Worm (Caenorhabditis elegans): ENCODE results near the gene F55F10.3.

F55F10.3 gene

DNA sequence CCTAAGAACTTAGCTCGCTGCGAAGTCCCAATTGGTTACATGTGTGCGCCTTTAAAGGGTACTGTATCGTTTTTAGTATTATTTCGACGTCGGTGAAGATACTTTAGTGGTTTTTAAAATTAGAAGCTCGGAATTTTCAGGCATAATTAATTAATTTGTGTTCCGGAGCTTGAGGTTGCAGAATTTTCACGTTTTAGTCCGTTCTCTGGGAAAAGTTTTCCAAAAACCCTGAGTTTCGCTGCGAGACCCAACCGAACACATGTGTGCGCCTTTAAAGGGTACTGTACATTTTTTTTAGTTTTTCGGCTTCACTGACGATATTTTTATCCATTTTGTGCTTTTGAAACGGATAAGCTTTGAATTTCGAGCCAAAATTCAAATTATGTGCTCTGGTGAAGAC, 33.7 kb downstream of the F55F10.3 start:
- TF ChIP-seq cnd-1 (tag; optimal IDR thresholded peaks at IDR 0.05), result no peak
- TF ChIP-seq blmp-1 (tag; optimal IDR thresholded peaks at IDR 0.05), result no peak
- no peak for TF ChIP-seq tbx-8 (GFP tag; optimal IDR thresholded peaks at IDR 0.05)
- no peak for TF ChIP-seq flh-1 (GFP tag; optimal IDR thresholded peaks at IDR 0.05)
- TF ChIP-seq nhr-237 (tag; optimal IDR thresholded peaks at IDR 0.05), result no peak
- no peak for TF ChIP-seq ceh-39 (tag; optimal IDR thresholded peaks at IDR 0.05)
- no peak for TF ChIP-seq sptf-1 (tag; optimal IDR thresholded peaks at IDR 0.05)

DNA sequence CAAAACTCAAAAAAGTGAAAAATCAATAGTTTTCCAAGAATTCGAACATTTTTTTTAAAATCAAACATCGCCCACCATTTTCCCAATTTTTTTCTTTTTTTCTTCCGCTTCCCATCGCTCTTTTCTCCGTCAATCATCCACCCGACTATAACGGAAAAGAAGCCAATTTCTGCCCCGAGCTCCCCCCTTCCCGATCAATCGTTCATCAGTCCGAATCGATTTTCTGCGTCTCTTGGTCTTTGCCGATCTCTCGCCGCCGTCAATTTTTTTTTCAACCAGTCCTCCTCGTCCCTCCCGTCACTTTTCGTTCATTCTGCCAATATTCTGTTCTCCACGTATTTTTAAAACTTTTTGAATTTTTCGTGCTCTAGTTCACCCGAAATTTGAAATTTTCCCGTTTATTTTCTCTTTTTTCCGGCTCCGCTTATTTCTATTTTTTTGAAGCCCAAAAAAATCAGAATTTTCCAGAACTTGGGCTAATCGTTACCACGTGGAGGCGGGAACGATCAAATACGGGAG, 34.2 kb downstream of the F55F10.3 start, which contains the start of gene ell-1:
Gene ell-1, plus strand, starts transcription at position 469 of the 519 bp plus-strand sequence.
- TF ChIP-seq drap-1 (GFP tag; optimal IDR thresholded peaks at IDR 0.05), result no peak
- no peak for TF ChIP-seq sem-2 (GFP tag; optimal IDR thresholded peaks at IDR 0.05)
- TF ChIP-seq zip-8 (tag; optimal IDR thresholded peaks at IDR 0.05), result no peak
- TF ChIP-seq ham-2 (GFP tag; optimal IDR thresholded peaks at IDR 0.05), result no peak
- TF ChIP-seq cnd-1 (tag; optimal IDR thresholded peaks at IDR 0.05), result no peak
- no peak for TF ChIP-seq ceh-83 (GFP tag; optimal IDR thresholded peaks at IDR 0.05)
- no peak for TF ChIP-seq nhr-28 (tag; optimal IDR thresholded peaks at IDR 0.05)
- no peak for TF ChIP-seq nhr-76 (tag; optimal IDR thresholded peaks at IDR 0.05)
- no peak for TF ChIP-seq elt-3 (tag; optimal IDR thresholded peaks at IDR 0.05)
- TF ChIP-seq flh-1 (GFP tag; optimal IDR thresholded peaks at IDR 0.05), result no peak
- TF ChIP-seq lin-13 (tag; optimal IDR thresholded peaks at IDR 0.05), result no peak
- TF ChIP-seq ceh-39 (tag; optimal IDR thresholded peaks at IDR 0.05), result no peak
- no peak for TF ChIP-seq nhr-2 (tag; optimal IDR thresholded peaks at IDR 0.05)
- TF ChIP-seq unc-62 (GFP tag; optimal IDR thresholded peaks at IDR 0.05), result no peak
- TF ChIP-seq pha-4 (tag; optimal IDR thresholded peaks at IDR 0.05), result no peak
- TF ChIP-seq nhr-237 (tag; optimal IDR thresholded peaks at IDR 0.05), result no peak
- TF ChIP-seq mab-5 (tag; optimal IDR thresholded peaks at IDR 0.05), result no peak
- TF ChIP-seq ceh-43 (GFP tag; optimal IDR thresholded peaks at IDR 0.05), result no peak
- no peak for TF ChIP-seq mep-1 (tag; optimal IDR thresholded peaks at IDR 0.05)
- no peak for TF ChIP-seq unc-39 (tag; optimal IDR thresholded peaks at IDR 0.05)

DNA sequence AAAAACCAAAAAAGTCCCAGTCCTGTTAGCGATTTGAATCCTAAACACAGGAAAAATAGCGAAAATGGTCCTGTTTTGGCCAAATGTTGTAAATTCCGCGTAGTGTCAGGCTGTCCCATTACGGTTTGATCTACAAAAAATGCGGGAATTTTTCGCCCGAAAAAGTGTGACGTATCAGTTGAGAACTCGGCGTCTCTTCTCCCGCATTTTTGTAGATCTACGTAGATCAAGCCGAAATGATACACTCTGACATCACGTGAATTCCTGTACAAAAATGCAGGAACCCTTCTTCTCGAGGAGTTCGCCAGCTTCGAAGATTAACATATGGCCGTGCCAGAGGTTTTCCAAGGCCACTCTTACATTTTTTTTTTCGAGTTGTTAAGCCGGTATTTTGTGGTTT, 35.8 kb downstream of the F55F10.3 start:
- no peak for TF ChIP-seq lsy-2 (tag; optimal IDR thresholded peaks at IDR 0.05)
- no peak for TF ChIP-seq unc-39 (tag; optimal IDR thresholded peaks at IDR 0.05)
- TF ChIP-seq nhr-237 (tag; optimal IDR thresholded peaks at IDR 0.05), result no peak
- no peak for TF ChIP-seq ham-2 (GFP tag; optimal IDR thresholded peaks at IDR 0.05)
- no peak for TF ChIP-seq bed-3 (GFP tag; optimal IDR thresholded peaks at IDR 0.05)
- no peak for TF ChIP-seq mep-1 (tag; optimal IDR thresholded peaks at IDR 0.05)
- TF ChIP-seq hlh-1 (tag; optimal IDR thresholded peaks at IDR 0.05), result no peak
- TF ChIP-seq nhr-2 (tag; optimal IDR thresholded peaks at IDR 0.05), result no peak
- TF ChIP-seq ces-1 (GFP tag; optimal IDR thresholded peaks at IDR 0.05), result no peak
- TF ChIP-seq elt-3 (tag; optimal IDR thresholded peaks at IDR 0.05), result no peak
- no peak for TF ChIP-seq blmp-1 (tag; optimal IDR thresholded peaks at IDR 0.05)

DNA sequence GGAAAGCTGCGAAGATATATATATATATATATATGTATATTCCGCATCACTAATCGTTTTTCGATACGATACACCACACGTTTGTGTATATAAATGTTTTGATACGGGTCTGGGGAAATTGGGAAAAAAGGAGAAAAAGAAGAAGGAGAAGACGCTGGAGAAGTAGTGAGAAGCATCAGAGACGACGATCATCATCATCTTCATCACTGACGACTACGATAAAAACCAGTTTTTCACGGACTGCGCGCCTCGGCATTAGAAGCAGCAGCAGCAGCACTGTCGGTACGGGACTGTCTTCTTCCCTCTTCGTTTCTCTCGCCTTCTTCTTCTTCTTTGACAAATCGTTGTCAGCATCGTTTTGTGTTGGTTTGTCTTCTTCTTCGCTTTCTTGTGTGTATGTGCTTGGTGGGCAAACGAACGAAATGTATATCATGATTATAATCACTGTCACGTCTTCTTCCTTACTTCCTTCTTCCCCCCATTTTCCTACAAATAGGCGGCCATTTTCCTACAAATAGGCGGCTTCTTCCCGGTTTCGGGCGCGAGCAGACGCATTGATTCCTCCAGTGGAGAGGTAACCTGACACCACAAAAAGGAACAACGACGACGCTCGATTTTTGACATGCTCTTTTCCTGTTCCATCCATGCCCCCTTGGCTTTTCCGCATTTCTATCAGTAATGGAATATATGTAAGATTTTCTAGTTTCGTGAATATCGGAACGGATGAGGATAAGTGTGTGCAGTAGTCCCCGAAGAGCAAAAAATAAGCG, 36.5 kb downstream of the F55F10.3 start:
- TF ChIP-seq mls-2 (tag; optimal IDR thresholded peaks at IDR 0.05) (no peak), zip-8 (tag; optimal IDR thresholded peaks at IDR 0.05) (no peak), nhr-237 (tag; optimal IDR thresholded peaks at IDR 0.05) (no peak), cnd-1 (tag; optimal IDR thresholded peaks at IDR 0.05) (no peak), ceh-43 (GFP tag; optimal IDR thresholded peaks at IDR 0.05) (no peak), elt-1 (tag; optimal IDR thresholded peaks at IDR 0.05; ENCODE audit: borderline replicate concordance, insufficient read depth) (no peak), blmp-1 (tag; optimal IDR thresholded peaks at IDR 0.05) (no peak), flh-1 (GFP tag; optimal IDR thresholded peaks at IDR 0.05) (no peak), hlh-1 (tag; optimal IDR thresholded peaks at IDR 0.05) (no peak), nhr-12 (tag; optimal IDR thresholded peaks at IDR 0.05) (no peak), unc-62 (GFP tag; optimal IDR thresholded peaks at IDR 0.05) (no peak), ceh-39 (tag; optimal IDR thresholded peaks at IDR 0.05) (no peak), pha-4 (tag; optimal IDR thresholded peaks at IDR 0.05) (no peak), M03D4.4 (tag; optimal IDR thresholded peaks at IDR 0.05) (no peak)

DNA sequence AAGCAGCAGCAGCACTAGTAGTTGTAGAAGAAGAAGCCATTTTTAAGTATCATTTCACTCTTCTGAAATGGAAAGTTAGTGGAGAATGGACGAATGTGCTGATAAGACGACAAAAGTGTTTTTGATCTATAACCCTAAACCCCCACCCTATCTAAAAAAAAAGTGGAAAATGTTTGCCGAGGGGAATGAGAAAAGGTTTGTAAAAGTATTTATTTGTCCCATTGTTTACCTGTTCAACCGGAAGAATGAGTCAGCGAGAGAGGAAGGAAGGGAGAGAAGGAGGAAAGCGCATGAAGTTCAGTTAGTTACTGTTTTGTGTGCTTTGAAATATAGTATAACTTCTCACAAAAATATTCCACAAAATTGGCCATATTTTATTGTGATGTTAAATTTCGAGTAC, 37.4 kb downstream of the F55F10.3 start:
- TF ChIP-seq cnd-1 (tag; optimal IDR thresholded peaks at IDR 0.05) (no peak), ceh-43 (GFP tag; optimal IDR thresholded peaks at IDR 0.05) (no peak), elt-1 (tag; optimal IDR thresholded peaks at IDR 0.05; ENCODE audit: borderline replicate concordance, insufficient read depth) (no peak), ceh-39 (tag; optimal IDR thresholded peaks at IDR 0.05) (no peak), flh-1 (GFP tag; optimal IDR thresholded peaks at IDR 0.05) (no peak)

Data from whole organism, mixed stage, embryonic.